Fruit fly (Drosophila melanogaster) whole organism: ENCODE results near the gene E5.
A peak's percentile ranks its signal among the peaks of the same experiment; 100 is the strongest.

Source experiments
- CG8478 ChIP-seq: fragments of >200 bp; optimal IDR thresholded peaks from 2 replicates; lab custom pipeline; 2018; ENCODE audit warnings: inconsistent platforms
- Dll ChIP-seq: fragments of >200 bp; optimal IDR thresholded peaks from 2 replicates; lab custom pipeline; 2017
- EcR ChIP-seq, 2 experiments: fragments of >200 bp; optimal IDR thresholded peaks; 2 replicates each; lab custom pipeline; 2017; ENCODE audit warnings: missing biosample characterization in 2 of 2, missing genetic modification characterization in 2 of 2, missing genetic modification reagents in 2 of 2
- pan ChIP-seq: fragments of >200 bp; optimal IDR thresholded peaks from 2 replicates; lab custom pipeline; 2017
- psq ChIP-seq: fragments of >200 bp; optimal IDR thresholded peaks from 2 replicates; lab custom pipeline; 2017
- usp ChIP-seq: fragments of >200 bp; optimal IDR thresholded peaks from 2 replicates; lab custom pipeline; 2017; ENCODE audit warnings: missing biosample characterization, missing genetic modification characterization, mixed read lengths

The E5 gene

DNA sequence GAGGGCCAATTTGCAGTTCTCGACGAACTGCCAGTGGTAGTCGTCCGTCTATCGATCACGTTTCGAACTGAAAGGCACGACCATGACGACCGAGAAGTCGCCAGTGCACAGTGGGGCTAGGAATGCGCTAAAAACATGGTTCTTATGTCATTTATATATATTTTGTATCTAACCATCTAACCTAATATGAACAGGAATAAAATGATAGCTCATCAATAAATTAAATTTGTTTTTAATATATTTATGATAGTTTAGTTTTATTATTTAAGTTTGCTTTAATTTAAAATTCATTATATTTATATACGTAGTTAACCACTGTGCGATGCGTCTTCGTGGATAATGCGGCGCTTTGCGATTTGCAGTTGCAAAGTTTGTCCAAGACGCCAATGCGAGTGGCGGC is 31.1 kb downstream of the E5 start:
- TF ChIP-seq Dll (no peak), EcR (GFP tag; optimal IDR thresholded peaks at IDR 0.05; lab: Kevin White, UChicago) (no peak), usp (GFP tag; lab: Kevin White, UChicago) (no peak), CG8478 (lab: Kevin White, UChicago) (no peak), pan (lab: Kevin White, UChicago) (no peak), psq (lab: Kevin White, UChicago) (no peak)

DNA sequence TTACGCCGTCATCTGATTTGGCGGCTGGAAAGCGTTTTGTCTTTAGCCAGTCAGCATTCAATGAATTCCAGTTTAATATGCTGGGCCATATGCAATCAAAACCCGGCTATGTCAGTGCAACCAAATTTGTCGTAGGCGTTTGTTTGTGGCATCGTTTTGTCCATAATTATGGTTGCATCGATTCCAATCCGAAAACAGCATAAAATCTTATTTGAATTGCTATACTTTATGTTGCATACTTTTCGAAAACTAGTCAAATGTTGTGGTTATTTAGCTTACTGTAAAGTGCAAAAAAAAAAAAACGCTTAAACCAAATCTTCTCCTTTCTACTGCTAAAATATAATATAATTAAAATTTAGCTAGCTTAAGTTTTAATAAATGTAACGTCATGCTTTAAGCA is 32.2 kb downstream of the E5 start:
- TF ChIP-seq Dll (no peak), EcR (GFP tag; optimal IDR thresholded peaks at IDR 0.05; lab: Kevin White, UChicago) (no peak), usp (GFP tag; lab: Kevin White, UChicago) (no peak), CG8478 (lab: Kevin White, UChicago) (no peak), psq (lab: Kevin White, UChicago) (no peak), pan (lab: Kevin White, UChicago) (no peak)

DNA sequence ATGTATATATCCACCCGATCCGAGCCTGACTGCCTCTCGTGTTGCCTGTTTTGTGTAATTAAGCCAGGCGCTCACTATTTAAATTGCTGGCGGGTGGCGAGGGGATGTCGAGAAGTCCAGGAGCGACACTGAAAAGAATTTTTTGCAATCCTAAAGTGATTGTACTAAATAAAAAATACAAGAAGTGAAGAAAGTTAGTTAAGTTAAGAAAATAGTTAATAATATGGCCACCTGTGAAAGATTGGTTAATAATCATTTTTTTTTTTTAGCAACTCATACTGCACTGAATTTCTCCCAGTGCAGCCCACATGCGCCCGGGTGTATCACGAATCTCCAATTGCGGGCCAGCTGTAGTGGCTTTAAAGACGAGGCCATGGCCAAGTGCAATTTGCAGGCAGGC is 33.8 kb downstream of the E5 start:
- TF ChIP-seq usp (GFP tag; lab: Kevin White, UChicago) (no peak), EcR (GFP tag; optimal IDR thresholded peaks at IDR 0.05; lab: Kevin White, UChicago) (no peak), Dll (no peak), pan (lab: Kevin White, UChicago) (no peak), psq (lab: Kevin White, UChicago) (no peak), CG8478 (lab: Kevin White, UChicago) (no peak)

DNA sequence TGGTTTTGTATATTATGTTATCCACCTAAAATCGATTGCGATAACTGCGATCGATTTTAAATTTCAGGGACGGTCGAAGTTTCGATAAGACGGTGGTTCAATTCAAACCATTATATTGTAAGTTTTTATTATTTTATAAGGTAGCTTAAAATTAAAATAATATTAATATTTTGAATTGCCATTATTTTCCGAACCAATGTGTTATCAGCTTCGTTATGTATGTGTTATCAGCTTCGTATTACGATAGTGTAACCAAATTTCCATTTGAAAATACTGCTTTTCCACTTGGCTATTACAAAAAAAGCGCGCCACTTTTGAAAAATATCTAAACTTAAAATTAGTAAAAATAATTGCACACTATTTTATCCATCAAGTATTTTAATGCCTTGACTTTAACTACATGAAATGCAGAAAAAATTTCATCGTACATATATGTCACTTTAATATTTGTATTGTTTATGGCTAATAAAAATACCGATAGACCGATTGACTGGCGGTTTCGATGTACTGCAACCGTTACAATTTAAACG is 34.8 kb downstream of the E5 start, which contains the start of gene CG31495:
Gene CG31495, minus strand, starts transcription at position 52 of the 530 bp plus-strand sequence.
- no peak for TF ChIP-seq pan (lab: Kevin White, UChicago)
- TF ChIP-seq EcR (GFP tag; optimal IDR thresholded peaks at IDR 0.05; lab: Kevin White, UChicago) = no peak
- TF ChIP-seq usp (GFP tag; lab: Kevin White, UChicago) = no peak
- TF ChIP-seq CG8478 (lab: Kevin White, UChicago) = no peak
- TF ChIP-seq Dll = no peak
- no peak for TF ChIP-seq psq (lab: Kevin White, UChicago)

DNA sequence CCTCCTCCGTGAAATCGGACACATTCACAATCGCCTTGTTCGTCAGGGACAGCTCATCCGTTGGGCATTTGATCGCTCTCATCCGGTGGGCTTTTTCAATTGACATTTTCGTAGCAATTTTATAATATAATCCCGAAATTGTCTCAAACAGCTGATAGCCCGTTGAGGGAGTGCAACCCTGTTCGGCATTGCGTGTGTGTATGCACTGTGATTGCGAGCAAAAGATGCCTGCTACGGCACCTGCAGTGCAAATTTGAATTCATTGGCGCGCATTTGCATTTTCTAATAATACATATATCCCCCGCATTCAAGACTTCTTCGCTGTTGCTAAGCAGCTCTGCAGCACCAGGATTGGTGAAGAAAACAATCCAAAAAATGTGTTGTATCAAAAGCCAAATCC is 36.9 kb downstream of the E5 start, which contains the start of gene Nsf2:
Gene Nsf2, minus strand, starts transcription at position 185 of the 400 bp plus-strand sequence.
- TF ChIP-seq Dll (no peak), usp (GFP tag; lab: Kevin White, UChicago) (no peak), pan (lab: Kevin White, UChicago) (no peak), CG8478 (lab: Kevin White, UChicago) (no peak), psq (lab: Kevin White, UChicago) (no peak), EcR (GFP tag; optimal IDR thresholded peaks at IDR 0.05; lab: Kevin White, UChicago) (no peak)

DNA sequence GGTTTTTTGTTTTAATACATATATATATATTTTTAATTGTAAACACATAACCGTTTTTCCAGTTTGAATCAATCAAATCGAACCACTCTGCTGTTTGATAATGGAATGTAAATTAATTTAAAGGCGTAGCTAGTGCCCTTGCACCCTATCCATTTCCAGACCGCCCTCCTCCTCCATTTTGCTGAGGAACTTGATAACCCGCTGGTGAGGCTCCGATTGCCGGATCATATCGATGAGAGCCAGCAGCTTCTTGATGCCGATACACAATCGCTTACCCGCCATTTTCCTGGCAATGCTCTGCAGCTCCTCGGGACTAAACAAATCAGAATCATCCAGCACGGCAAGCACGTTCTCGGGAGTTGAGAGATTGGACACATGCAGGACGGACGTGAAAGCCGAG is 40.2 kb downstream of the E5 start:
- TF ChIP-seq EcR (GFP tag; optimal IDR thresholded peaks at IDR 0.05; lab: Kevin White, UChicago) = no peak
- TF ChIP-seq pan (lab: Kevin White, UChicago) = no peak
- no peak for TF ChIP-seq CG8478 (lab: Kevin White, UChicago)
- no peak for TF ChIP-seq psq (lab: Kevin White, UChicago)

DNA sequence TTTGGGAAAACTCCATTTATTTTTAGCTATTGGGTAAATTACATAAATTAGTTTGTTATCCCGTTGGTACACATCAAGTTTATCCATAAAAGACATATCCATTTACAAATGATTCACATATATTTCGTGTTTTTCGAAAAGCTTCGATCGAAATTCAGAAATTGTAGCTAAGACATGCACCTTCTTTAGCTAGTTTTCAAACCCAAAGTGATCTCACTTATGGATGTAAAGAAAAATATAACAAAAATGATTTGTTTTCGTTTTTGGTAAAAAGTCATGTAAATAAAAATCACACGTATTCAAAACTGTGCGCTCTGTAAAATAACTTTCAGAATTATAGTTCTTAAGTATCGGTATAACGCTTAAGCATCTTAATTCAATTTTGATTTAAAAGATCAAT is 41.2 kb downstream of the E5 start:
- no peak for TF ChIP-seq pan (lab: Kevin White, UChicago)
- TF ChIP-seq Dll = no peak
- TF ChIP-seq usp (GFP tag; lab: Kevin White, UChicago) = no peak
- no peak for TF ChIP-seq EcR (GFP tag; optimal IDR thresholded peaks at IDR 0.05; lab: Kevin White, UChicago)
- TF ChIP-seq psq (lab: Kevin White, UChicago) = no peak
- TF ChIP-seq CG8478 (lab: Kevin White, UChicago) = no peak

DNA sequence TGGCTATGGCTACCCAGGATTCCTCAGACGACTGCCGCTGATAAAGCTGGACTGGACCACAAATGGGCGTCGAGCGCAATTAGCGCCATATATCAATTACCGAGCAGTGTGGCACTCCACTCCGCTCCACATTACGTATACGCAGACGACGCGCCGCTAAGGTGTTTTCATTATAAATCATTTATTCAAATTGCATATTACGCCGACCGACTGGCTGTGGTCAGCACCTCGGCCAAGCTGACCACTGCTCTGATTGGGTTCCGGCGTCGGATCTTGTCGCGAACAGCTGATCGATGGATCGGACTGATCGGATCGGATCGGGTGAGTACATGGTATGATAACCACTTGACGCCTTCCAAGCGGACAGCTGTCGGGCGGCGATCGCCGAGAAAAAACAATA is 41.8 kb downstream of the E5 start:
- no peak for TF ChIP-seq pan (lab: Kevin White, UChicago)
- no peak for TF ChIP-seq CG8478 (lab: Kevin White, UChicago)
- TF ChIP-seq psq (lab: Kevin White, UChicago) = no peak
- no peak for TF ChIP-seq Dll
- TF ChIP-seq usp (GFP tag; lab: Kevin White, UChicago) = no peak
- TF ChIP-seq EcR (GFP tag; optimal IDR thresholded peaks at IDR 0.05; lab: Kevin White, UChicago) = no peak

DNA sequence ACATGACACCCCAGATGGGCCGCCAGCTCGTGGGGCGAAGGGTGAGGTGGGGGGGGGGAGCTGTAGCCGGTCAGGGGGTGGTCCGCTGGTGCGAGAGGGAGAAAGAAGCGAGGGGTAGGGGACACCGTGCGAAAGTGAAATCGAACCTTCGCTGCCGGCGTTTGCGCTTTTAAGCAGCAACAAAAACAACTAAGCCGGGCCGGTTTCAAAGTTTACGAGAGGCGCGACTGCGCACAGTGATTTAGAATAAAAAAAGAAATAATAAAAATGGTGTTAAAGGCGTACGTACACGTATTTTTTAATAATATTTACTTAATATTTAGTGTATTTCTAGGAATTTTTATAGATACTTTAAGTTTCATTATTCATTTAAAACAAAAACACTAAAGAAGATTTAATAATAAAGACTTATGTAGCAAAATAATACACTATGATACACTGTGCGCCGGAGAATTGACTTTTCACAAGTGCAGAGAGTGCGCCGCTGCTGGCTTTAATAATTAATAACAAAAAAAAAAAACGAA is 43.1 kb downstream of the E5 start:
- TF ChIP-seq pan (lab: Kevin White, UChicago) = no peak
- TF ChIP-seq Dll = no peak
- no peak for TF ChIP-seq CG8478 (lab: Kevin White, UChicago)
- no peak for TF ChIP-seq usp (GFP tag; lab: Kevin White, UChicago)
- TF ChIP-seq psq (lab: Kevin White, UChicago) = no peak
- TF ChIP-seq EcR (GFP tag; optimal IDR thresholded peaks at IDR 0.05; lab: Kevin White, UChicago) = no peak

DNA sequence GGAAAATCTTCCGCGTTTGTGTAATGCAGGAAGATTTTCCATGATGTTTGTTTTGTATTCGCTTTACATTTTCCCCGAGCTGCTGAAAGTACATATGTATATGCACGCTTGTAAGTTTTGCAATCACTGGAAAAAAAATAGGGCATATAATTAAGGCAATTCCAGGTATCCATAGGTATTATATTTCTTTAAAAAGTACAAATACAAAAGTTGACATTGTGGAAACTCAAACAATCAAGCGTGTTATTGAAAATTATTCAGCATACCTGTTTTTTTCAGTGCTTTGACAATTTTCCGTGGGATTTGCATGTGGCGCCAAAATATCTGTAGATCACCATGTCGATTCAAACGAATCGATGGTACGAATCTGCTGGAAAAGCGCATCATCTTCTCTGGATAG is 43.7 kb downstream of the E5 start:
- TF ChIP-seq CG8478 (lab: Kevin White, UChicago) (no peak), Dll (no peak), EcR (GFP tag; optimal IDR thresholded peaks at IDR 0.05; lab: Kevin White, UChicago) (no peak), pan (lab: Kevin White, UChicago) (no peak), psq (lab: Kevin White, UChicago) (no peak), usp (GFP tag; lab: Kevin White, UChicago) (no peak)

DNA sequence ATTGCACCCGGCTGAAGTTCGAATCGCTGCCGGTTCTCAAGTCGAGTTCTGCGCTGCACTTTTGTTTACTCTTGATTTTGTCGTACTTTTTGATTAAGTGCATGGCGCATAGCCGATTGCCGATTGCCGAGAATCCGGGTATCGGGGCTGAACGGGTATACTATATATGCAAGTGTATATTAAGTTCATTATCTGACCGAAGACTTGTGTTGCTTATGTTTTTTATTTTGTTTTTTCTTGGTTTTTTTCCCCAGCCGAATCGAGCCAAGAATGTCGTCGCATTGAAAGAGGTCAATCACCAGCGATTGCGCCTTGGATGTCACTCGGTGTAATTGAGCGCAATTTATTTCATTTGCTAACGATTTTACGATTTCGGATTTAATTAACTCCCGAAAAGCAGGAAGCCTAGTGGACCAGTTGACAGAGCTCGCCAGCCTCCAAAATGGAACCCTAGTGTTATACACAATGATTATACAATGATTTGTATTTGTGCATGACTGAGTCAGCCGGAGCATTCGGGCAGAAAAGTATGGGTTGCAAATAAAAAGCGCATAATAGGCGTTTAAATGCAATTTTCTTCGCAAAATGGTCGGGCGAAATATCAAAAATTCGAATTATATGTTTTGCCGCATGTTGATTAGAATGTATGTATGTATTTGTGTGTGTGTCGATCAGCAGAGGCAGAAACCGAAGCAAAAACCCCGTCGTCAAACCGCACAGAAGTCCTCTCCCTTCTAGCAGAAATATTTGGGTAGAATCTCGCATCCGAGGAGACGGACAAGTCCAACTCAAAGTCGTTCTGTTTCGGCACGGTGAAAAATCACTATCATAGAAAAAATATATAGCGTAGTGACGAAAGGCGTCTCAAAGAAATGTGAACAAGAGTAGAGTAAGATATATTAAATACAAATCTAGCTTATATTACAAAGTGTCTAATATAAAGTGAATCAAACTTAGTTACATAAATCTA is 46.5 kb downstream of the E5 start, which contains the start of gene Mst87F:
Gene Mst87F, minus strand, starts transcription at position 56 of the 970 bp plus-strand sequence.
- peak in 1 of 2 experiments; percentile 4 for TF ChIP-seq EcR (GFP tag; optimal IDR thresholded peaks at IDR 0.05; lab: Kevin White, UChicago)
- TF ChIP-seq psq (lab: Kevin White, UChicago) = no peak
